Worm (Caenorhabditis elegans): ENCODE results near the gene srg-21.

DNA sequence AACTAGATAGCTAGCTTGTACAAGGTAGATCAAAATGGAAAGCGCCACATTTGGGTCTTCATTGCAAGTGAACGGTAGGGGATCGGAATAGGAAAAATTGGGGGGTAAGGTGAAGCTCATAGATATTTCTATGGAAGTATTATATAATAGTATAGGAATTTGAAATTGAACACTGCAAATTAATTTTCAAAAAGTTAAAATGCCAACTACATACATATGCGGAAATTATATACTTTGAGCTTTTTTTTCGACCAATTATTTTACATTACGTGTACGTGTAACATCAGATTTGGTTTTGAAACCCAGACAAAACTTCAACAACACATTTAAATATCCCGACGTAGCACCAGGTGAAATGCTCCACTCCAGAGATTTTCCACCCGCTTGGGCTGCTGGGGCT is 4.9 kb upstream of the srg-21 start, which contains the start of gene srg-23:
- TF ChIP-seq fos-1 (tag; optimal IDR thresholded peaks at IDR 0.05) (no peak), sea-2 (GFP tag; optimal IDR thresholded peaks at IDR 0.05) (no peak)

Measured in whole organism, L3 larva.